Fruit fly (Drosophila melanogaster) whole organism, pupa: ENCODE data around the gene Charon.
A peak's percentile ranks its signal among the peaks of the same experiment; 100 is the strongest.

ENCODE experiments used
- CG10348 ChIP-seq: fragments of 200-800 bp; sonication (Bioruptor generic); IDR thresholded peaks from 2 replicates; pipeline ENCODE4 v1.3.6; 2022; ENCODE audit warnings: missing biosample characterization, missing genetic modification characterization
- CG17806 ChIP-seq: fragments of 200-800 bp; sonication (Bioruptor generic); optimal IDR thresholded peaks from 2 replicates; lab custom pipeline; 2018; ENCODE audit warnings: missing biosample characterization, mild to moderate bottlenecking, missing genetic modification characterization, moderate library complexity
- CG8159 ChIP-seq: fragments of 200-800 bp; sonication (Bioruptor generic); optimal IDR thresholded peaks from 3 replicates; lab custom pipeline; 2018; ENCODE audit warnings: missing biosample characterization, mild to moderate bottlenecking, missing genetic modification characterization, moderate library complexity
- rn ChIP-seq: fragments of 200-800 bp; sonication (Bioruptor generic); IDR thresholded peaks from 2 replicates; pipeline ENCODE4 v1.3.6; 2022; ENCODE audit warnings: missing biosample characterization, missing genetic modification characterization

dm6 chr2L:1185642-1186497, 13.3 kb upstream of the Charon start, which contains the start of gene CG5001:
- TF ChIP-seq CG8159 (peak; percentile 83), rn (no peak), CG17806 (tag; lab: Kevin White, UChicago) (peak; percentile 83), CG10348 (GFP tag; lab: Robert Waterston, UW) (no peak)
